Fruit fly (Drosophila melanogaster): ENCODE measurements around the gene Cpr67B.

Cpr67B gene

DNA sequence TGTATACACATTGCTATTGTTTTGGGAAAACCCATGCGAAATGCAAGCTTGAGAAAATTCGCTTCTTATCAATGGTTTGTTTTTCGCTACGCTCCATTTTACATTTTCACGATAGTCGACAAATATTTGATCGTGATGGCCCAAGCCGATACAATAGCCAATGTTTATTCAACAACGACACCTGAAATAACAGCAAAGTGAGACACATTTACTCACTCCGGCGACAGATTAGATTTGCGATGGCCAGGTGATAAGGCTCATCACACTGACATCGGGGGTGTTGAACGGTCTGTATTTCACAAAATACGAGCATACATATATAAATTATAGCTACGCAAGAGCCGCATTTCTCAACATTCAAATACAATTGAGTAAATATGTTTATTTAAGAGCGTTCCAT lies 7.4 kb upstream of the Cpr67B start (continued):
- TF ChIP-seq bigmax (GFP tag; optimal IDR thresholded peaks at IDR 0.05), result peak; percentile 27
- no peak for TF ChIP-seq psq (GFP tag; optimal IDR thresholded peaks at IDR 0.05)
- no peak for TF ChIP-seq aop (GFP tag; IDR thresholded peaks at IDR 0.05)
- TF ChIP-seq CG4730 (GFP tag; IDR thresholded peaks at IDR 0.05), result no peak
- TF ChIP-seq CG15601 (tag; optimal IDR thresholded peaks at IDR 0.05), result peak; percentile 36
- TF ChIP-seq CG2199 (GFP tag; IDR thresholded peaks at IDR 0.05), result peak; percentile 47; the same call in 1 of the 3 replicates
- TF ChIP-seq br (optimal IDR thresholded peaks at IDR 0.05), result no peak
- TF ChIP-seq wdn (GFP tag; IDR thresholded peaks at IDR 0.05), result 0 out of 2 replicates have a peak, but pooled peaks have one; percentile 28
- TF ChIP-seq ken (GFP tag; IDR thresholded peaks at IDR 0.05), result no peak
- TF ChIP-seq Hey (tag; optimal IDR thresholded peaks at IDR 0.05), result peak; percentile 58
- peak; percentile 26 for TF ChIP-seq CG12236 (GFP tag; optimal IDR thresholded peaks at IDR 0.05)
- no peak for TF ChIP-seq CG14667 (GFP tag; IDR thresholded peaks at IDR 0.05)
- peak; percentile 41 for TF ChIP-seq Spps (tag; optimal IDR thresholded peaks at IDR 0.05)
- peak; percentile 75 for TF ChIP-seq CG34376 (GFP tag; optimal IDR thresholded peaks at IDR 0.05)
- peak; percentile 5; the same call in 1 of the 3 replicates for TF ChIP-seq dysf (GFP tag; IDR thresholded peaks at IDR 0.05)
- TF ChIP-seq Bdp1 (GFP tag; optimal IDR thresholded peaks at IDR 0.05), result peak; percentile 18
- TF ChIP-seq CG13287 (GFP tag; IDR thresholded peaks at IDR 0.05; ENCODE audit: partially characterized antibody), result no peak
- TF ChIP-seq CG43689 (GFP tag; IDR thresholded peaks at IDR 0.05), result no peak
- peak; percentile 70 for TF ChIP-seq CG4328 (GFP tag; optimal IDR thresholded peaks at IDR 0.05)
- no peak for TF ChIP-seq pum (GFP tag; optimal IDR thresholded peaks at IDR 0.05)
- TF ChIP-seq hth (optimal IDR thresholded peaks at IDR 0.05), result no peak
- peak; percentile 77 for TF ChIP-seq Atf6 (GFP tag; IDR thresholded peaks at IDR 0.05)
- peak; percentile 44 for TF ChIP-seq CG3407 (GFP tag; optimal IDR thresholded peaks at IDR 0.05)
- peak; percentile 59 for TF ChIP-seq Dad (GFP tag; optimal IDR thresholded peaks at IDR 0.05)
- TF ChIP-seq CG14710 (tag; optimal IDR thresholded peaks at IDR 0.05), result peak; percentile 51
- no peak for TF ChIP-seq Gsc (GFP tag; IDR thresholded peaks at IDR 0.05)
- peak; percentile 30 for TF ChIP-seq YL-1 (GFP tag; optimal IDR thresholded peaks at IDR 0.05)
- peak; percentile 35; the same call in 1 of the 2 replicates for TF ChIP-seq CG31441 (GFP tag; IDR thresholded peaks at IDR 0.05)
- TF ChIP-seq bowl (GFP tag; IDR thresholded peaks at IDR 0.05), result no peak
- no peak for TF ChIP-seq inv (GFP tag; IDR thresholded peaks at IDR 0.05; ENCODE audit: partially characterized antibody)
- TF ChIP-seq Hr3 (GFP tag; optimal IDR thresholded peaks at IDR 0.05), result no peak
- TF ChIP-seq CG14965 (GFP tag; optimal IDR thresholded peaks at IDR 0.05; ENCODE audit: borderline replicate concordance), result peak; percentile 42
- TF ChIP-seq odd (GFP tag; optimal IDR thresholded peaks at IDR 0.05), result peak; percentile 47
- TF ChIP-seq CG6854 (GFP tag; optimal IDR thresholded peaks at IDR 0.05), result peak; percentile 82
- peak; percentile 83; the same call in 2 of the 3 replicates for TF ChIP-seq Dbx (GFP tag; IDR thresholded peaks at IDR 0.05)
- peak; percentile 80 for TF ChIP-seq CG12299 (tag; optimal IDR thresholded peaks at IDR 0.05)
- TF ChIP-seq sisA (GFP tag; IDR thresholded peaks at IDR 0.05), result no peak
- TF ChIP-seq CG11085 (GFP tag; IDR thresholded peaks at IDR 0.05), result no peak
- no peak for TF ChIP-seq phol (tag; optimal IDR thresholded peaks at IDR 0.05)
- TF ChIP-seq GATAe (GFP tag; conservative IDR thresholded peaks at IDR 0.05), result peak; percentile 23; the same call in 1 of the 2 replicates
- no peak; the same call in 1 of the 2 replicates for TF ChIP-seq CG14014 (GFP tag; IDR thresholded peaks at IDR 0.05)
- peak; percentile 38 for TF ChIP-seq CG17186 (GFP tag; optimal IDR thresholded peaks at IDR 0.05)
- TF ChIP-seq Sry-β (GFP tag; optimal IDR thresholded peaks at IDR 0.05), result no peak
- peak; percentile 67 for TF ChIP-seq CG7556 (GFP tag; optimal IDR thresholded peaks at IDR 0.05)
- peak; percentile 59; the same call in 2 of the 3 replicates for TF ChIP-seq zfh1 (GFP tag; IDR thresholded peaks at IDR 0.05)
- peak; percentile 33 for TF ChIP-seq TFAM (GFP tag; optimal IDR thresholded peaks at IDR 0.05)
- TF ChIP-seq Bteb2 (GFP tag; optimal IDR thresholded peaks at IDR 0.05), result peak; percentile 3
- TF ChIP-seq MBD-R2 (GFP tag; IDR thresholded peaks at IDR 0.05), result peak; percentile 51; the same call in 1 of the 2 replicates
- no peak for TF ChIP-seq CG16863 (GFP tag; optimal IDR thresholded peaks at IDR 0.05)
- peak; percentile 1 for TF ChIP-seq CG9797 (GFP tag; optimal IDR thresholded peaks at IDR 0.05)
- TF ChIP-seq CG8359 (GFP tag; optimal IDR thresholded peaks at IDR 0.05; ENCODE audit: borderline replicate concordance), result peak; percentile 56
- no peak for TF ChIP-seq ewg (GFP tag; optimal IDR thresholded peaks at IDR 0.05)
